Worm (Caenorhabditis elegans) whole organism, early embryonic: Measurements from ENCODE around the gene faah-1.

Experiments
- B0310.2 ChIP-seq: sonication (generic microtip); optimal IDR thresholded peaks from 2 replicates; lab custom pipeline; 2016; ENCODE audit warnings: mild to moderate bottlenecking, missing genetic modification characterization, missing compliant biosample characterization
- F13C5.2 ChIP-seq: sonication (generic microtip); optimal IDR thresholded peaks from 2 replicates; lab custom pipeline; 2017; ENCODE audit warnings: mild to moderate bottlenecking, missing genetic modification characterization, inconsistent platforms, missing compliant biosample characterization
- aly-1 ChIP-seq: sonication (generic microtip); optimal IDR thresholded peaks from 2 replicates; lab custom pipeline; 2016; ENCODE audit warnings: missing genetic modification characterization, missing compliant biosample characterization
- ama-1 ChIP-seq: fragments of 150-350 bp; optimal IDR thresholded peaks from 2 replicates; lab custom pipeline; 2014
- ceh-13 ChIP-seq: fragments of 200-800 bp; sonication (Bioruptor generic); optimal IDR thresholded peaks from 2 replicates; lab custom pipeline; 2018; ENCODE audit warnings: mild to moderate bottlenecking, missing genetic modification characterization, missing compliant biosample characterization
- ceh-36 ChIP-seq: sonication (generic microtip); optimal IDR thresholded peaks from 2 replicates; lab custom pipeline; 2016; ENCODE audit warnings: missing genetic modification characterization, inconsistent platforms, missing compliant biosample characterization
- ets-7 ChIP-seq: sonication (generic microtip); optimal IDR thresholded peaks from 2 replicates; lab custom pipeline; 2016; ENCODE audit warnings: missing genotype, missing genetic modification characterization, missing compliant biosample characterization
- flt-1 ChIP-seq: fragments of 200-800 bp; sonication (Bioruptor generic); IDR thresholded peaks from 2 replicates; pipeline ENCODE4 v1.3.6; 2022; ENCODE audit warnings: missing genetic modification characterization, missing compliant biosample characterization
- hmbx-1 ChIP-seq: sonication (generic microtip); optimal IDR thresholded peaks from 2 replicates; lab custom pipeline; 2016; ENCODE audit warnings: mild to moderate bottlenecking, missing genetic modification characterization, missing compliant biosample characterization
- hmg-4 ChIP-seq: fragments of 200-800 bp; sonication (Bioruptor generic); optimal IDR thresholded peaks from 2 replicates; lab custom pipeline; 2018; ENCODE audit warnings: mild to moderate bottlenecking, missing genetic modification characterization, missing compliant biosample characterization
- hnd-1 ChIP-seq: sonication (generic microtip); optimal IDR thresholded peaks from 2 replicates; lab custom pipeline; 2016; ENCODE audit warnings: missing genetic modification characterization, missing compliant biosample characterization
- pes-1 ChIP-seq: fragments of 200-800 bp; sonication (Bioruptor generic); IDR thresholded peaks from 2 replicates; pipeline ENCODE4 v1.3.6; 2022; ENCODE audit warnings: missing genetic modification reagents, missing genetic modification characterization, missing compliant biosample characterization
- scrt-1 ChIP-seq: fragments of 200-800 bp; sonication (Bioruptor generic); IDR thresholded peaks from 2 replicates; pipeline ENCODE4 v1.3.6; 2022; ENCODE audit warnings: missing genetic modification characterization, missing compliant biosample characterization
- sea-1 ChIP-seq: fragments of 200-800 bp; sonication (Bioruptor generic); conservative IDR thresholded peaks from 2 replicates; pipeline ENCODE4 v1.3.6; 2022; ENCODE audit warnings: missing genetic modification characterization, missing compliant biosample characterization
- tbx-11 ChIP-seq: fragments of 200-800 bp; sonication (Bioruptor generic); IDR thresholded peaks from 2 replicates; pipeline ENCODE4 v1.3.6; 2022; ENCODE audit warnings: missing genetic modification characterization, missing compliant biosample characterization
- tbx-37 ChIP-seq: fragments of 200-800 bp; sonication (Bioruptor generic); conservative IDR thresholded peaks from 2 replicates; pipeline ENCODE4 v1.3.6; 2022; ENCODE audit warnings: missing genetic modification reagents, missing genetic modification characterization, missing compliant biosample characterization
- tra-4 ChIP-seq: sonication (generic microtip); optimal IDR thresholded peaks from 2 replicates; lab custom pipeline; 2017; ENCODE audit warnings: missing genetic modification characterization, missing compliant biosample characterization

The faah-1 gene

ce11 chrIV:8138984-8139383, 20.2 kb upstream of the faah-1 start, which contains the start of gene pmk-3:
TSS of gene pmk-3 (plus strand) at chrIV:8139219.
- no peak for TF ChIP-seq tra-4 (tag; lab: Kevin White, UChicago)
- TF ChIP-seq F13C5.2 (tag; lab: Kevin White, UChicago): no peak
- TF ChIP-seq ets-7 (tag; lab: Kevin White, UChicago): no peak
- no peak for TF ChIP-seq scrt-1 (GFP tag; lab: Robert Waterston, UW)
- no peak for TF ChIP-seq tbx-37 (GFP tag; lab: Robert Waterston, UW)
- no peak for TF ChIP-seq ama-1 (lab: Kevin White, UChicago)
- no peak for TF ChIP-seq hmg-4 (GFP tag; lab: Kevin White, UChicago)
- TF ChIP-seq ceh-36: no peak
- TF ChIP-seq B0310.2 (tag; lab: Kevin White, UChicago): no peak
- no peak for TF ChIP-seq pes-1 (GFP tag; lab: Robert Waterston, UW)
- no peak for TF ChIP-seq hnd-1 (tag; lab: Kevin White, UChicago)
- TF ChIP-seq hmbx-1 (tag; lab: Kevin White, UChicago): no peak
- no peak for TF ChIP-seq sea-1
- no peak for TF ChIP-seq ceh-13 (GFP tag; lab: Kevin White, UChicago)
- TF ChIP-seq aly-1 (tag; lab: Kevin White, UChicago): no peak
- no peak for TF ChIP-seq flt-1 (GFP tag; lab: Robert Waterston, UW)
- no peak for TF ChIP-seq tbx-11 (GFP tag; lab: Robert Waterston, UW)

ce11 chrIV:8142735-8143550, 16.2 kb upstream of the faah-1 start, which contains the start of gene pmk-2:
TSS of gene pmk-2 (plus strand) at chrIV:8143500.
- TF ChIP-seq hmbx-1 (tag; lab: Kevin White, UChicago) (no peak), B0310.2 (tag; lab: Kevin White, UChicago) (no peak), tbx-37 (GFP tag; lab: Robert Waterston, UW) (no peak), sea-1 (no peak), F13C5.2 (tag; lab: Kevin White, UChicago) (no peak), ama-1 (lab: Kevin White, UChicago) (no peak), pes-1 (GFP tag; lab: Robert Waterston, UW) (no peak), ets-7 (tag; lab: Kevin White, UChicago) (no peak), tbx-11 (GFP tag; lab: Robert Waterston, UW) (no peak), hnd-1 (tag; lab: Kevin White, UChicago) (no peak), scrt-1 (GFP tag; lab: Robert Waterston, UW) (no peak)

ce11 chrIV:8144341-8144740, 14.8 kb upstream of the faah-1 start:
- TF ChIP-seq B0310.2 (tag; lab: Kevin White, UChicago) (no peak), tbx-11 (GFP tag; lab: Robert Waterston, UW) (no peak), ceh-13 (GFP tag; lab: Kevin White, UChicago) (no peak), ama-1 (lab: Kevin White, UChicago) (no peak), tbx-37 (GFP tag; lab: Robert Waterston, UW) (no peak), pes-1 (GFP tag; lab: Robert Waterston, UW) (no peak), ets-7 (tag; lab: Kevin White, UChicago) (no peak), aly-1 (tag; lab: Kevin White, UChicago) (no peak), tra-4 (tag; lab: Kevin White, UChicago) (no peak), hmg-4 (GFP tag; lab: Kevin White, UChicago) (no peak), flt-1 (GFP tag; lab: Robert Waterston, UW) (no peak), ceh-36 (no peak), hnd-1 (tag; lab: Kevin White, UChicago) (no peak), F13C5.2 (tag; lab: Kevin White, UChicago) (no peak), scrt-1 (GFP tag; lab: Robert Waterston, UW) (no peak), hmbx-1 (tag; lab: Kevin White, UChicago) (no peak), sea-1 (no peak)

- TF ChIP-seq aly-1 (tag; lab: Kevin White, UChicago) (no peak), sea-1 (no peak), flt-1 (GFP tag; lab: Robert Waterston, UW) (no peak), hmg-4 (GFP tag; lab: Kevin White, UChicago) (no peak), F13C5.2 (tag; lab: Kevin White, UChicago) (no peak), tra-4 (tag; lab: Kevin White, UChicago) (no peak), scrt-1 (GFP tag; lab: Robert Waterston, UW) (no peak), ceh-13 (GFP tag; lab: Kevin White, UChicago) (no peak), ama-1 (lab: Kevin White, UChicago) (no peak), hmbx-1 (tag; lab: Kevin White, UChicago) (no peak), pes-1 (GFP tag; lab: Robert Waterston, UW) (no peak), tbx-37 (GFP tag; lab: Robert Waterston, UW) (no peak), B0310.2 (tag; lab: Kevin White, UChicago) (no peak), hnd-1 (tag; lab: Kevin White, UChicago) (no peak), tbx-11 (GFP tag; lab: Robert Waterston, UW) (no peak), ets-7 (tag; lab: Kevin White, UChicago) (no peak)
Observed at ce11 chrIV:8146283-8146682, 12.9 kb upstream of the faah-1 start.

ce11 chrIV:8148494-8148893, 10.7 kb upstream of the faah-1 start, which contains the start of gene pmk-1:
TSS of gene pmk-1 (plus strand) at chrIV:8148794.
- TF ChIP-seq aly-1 (tag; lab: Kevin White, UChicago): no peak
- TF ChIP-seq tbx-11 (GFP tag; lab: Robert Waterston, UW): no peak
- no peak for TF ChIP-seq ceh-13 (GFP tag; lab: Kevin White, UChicago)
- no peak for TF ChIP-seq ceh-36
- TF ChIP-seq pes-1 (GFP tag; lab: Robert Waterston, UW): no peak
- TF ChIP-seq flt-1 (GFP tag; lab: Robert Waterston, UW): no peak
- no peak for TF ChIP-seq scrt-1 (GFP tag; lab: Robert Waterston, UW)
- no peak for TF ChIP-seq F13C5.2 (tag; lab: Kevin White, UChicago)
- no peak for TF ChIP-seq hmbx-1 (tag; lab: Kevin White, UChicago)
- no peak for TF ChIP-seq hmg-4 (GFP tag; lab: Kevin White, UChicago)
- TF ChIP-seq tbx-37 (GFP tag; lab: Robert Waterston, UW): no peak
- no peak for TF ChIP-seq hnd-1 (tag; lab: Kevin White, UChicago)
- TF ChIP-seq ets-7 (tag; lab: Kevin White, UChicago): no peak
